Worm (Caenorhabditis elegans) whole organism, L1 larva: ENCODE results near the gene Y66D12A.19.

Source experiments
- ama-1 ChIP-seq: fragments of 150-350 bp; optimal IDR thresholded peaks from 2 replicates; lab custom pipeline; 2014
- elt-2 ChIP-seq: sonication (generic microtip); optimal IDR thresholded peaks from 2 replicates; lab custom pipeline; 2016; ENCODE audit warnings: missing genetic modification characterization, mild to moderate bottlenecking, inconsistent platforms, missing compliant biosample characterization, missing genetic modification reagents
- hlh-17 ChIP-seq: fragments of 200-800 bp; sonication (Bioruptor generic); optimal IDR thresholded peaks from 2 replicates; lab custom pipeline; 2018; ENCODE audit warnings: missing genetic modification characterization, mild to moderate bottlenecking, missing compliant biosample characterization, moderate library complexity, borderline replicate concordance
- lin-13 ChIP-seq: fragments of 150-350 bp; optimal IDR thresholded peaks from 2 replicates; lab custom pipeline; 2014; ENCODE audit warnings: missing biosample characterization, missing genetic modification reagents, missing genetic modification characterization
- lin-39 ChIP-seq: fragments of 150-350 bp; optimal IDR thresholded peaks from 2 replicates; lab custom pipeline; 2014; ENCODE audit warnings: missing biosample characterization, missing genetic modification reagents, missing genetic modification characterization
- lir-3 ChIP-seq: sonication (generic microtip); optimal IDR thresholded peaks from 2 replicates; lab custom pipeline; 2016; ENCODE audit warnings: mild to moderate bottlenecking, missing genetic modification characterization, moderate library complexity, missing compliant biosample characterization; ENCODE audit not compliant: poor library complexity
- mdl-1 ChIP-seq, 2 experiments: fragments of 150-350 bp; optimal IDR thresholded peaks; 2 replicates each; lab custom pipeline; 2014 to 2017; ENCODE audit warnings: missing biosample characterization in 2 of 2, missing genetic modification characterization in 2 of 2, inconsistent platforms in 1 of 2
- nhr-12 ChIP-seq: sonication (generic microtip); optimal IDR thresholded peaks from 2 replicates; lab custom pipeline; 2017; ENCODE audit warnings: missing biosample characterization, missing genetic modification characterization
- nhr-237 ChIP-seq: fragments of 150-350 bp; optimal IDR thresholded peaks from 2 replicates; lab custom pipeline; 2014; ENCODE audit warnings: missing biosample characterization, missing genetic modification characterization
- nhr-77 ChIP-seq: fragments of 150-350 bp; optimal IDR thresholded peaks from 2 replicates; lab custom pipeline; 2014; ENCODE audit warnings: missing biosample characterization, missing genetic modification characterization
- pqm-1 ChIP-seq: sonication (generic microtip); optimal IDR thresholded peaks from 3 replicates; lab custom pipeline; 2017; ENCODE audit warnings: missing biosample characterization, missing genetic modification characterization
- unc-30 ChIP-seq: sonication (generic microtip); optimal IDR thresholded peaks from 2 replicates; lab custom pipeline; 2017; ENCODE audit warnings: missing biosample characterization, missing genetic modification characterization

- no peak for TF ChIP-seq lin-39 (tag; lab: Kevin White, UChicago)
- no peak for TF ChIP-seq lin-13
- TF ChIP-seq hlh-17 (GFP tag; lab: Kevin White, UChicago) = no peak
- TF ChIP-seq unc-30 (tag; lab: Kevin White, UChicago) = no peak
- no peak for TF ChIP-seq nhr-77 (tag; lab: Kevin White, UChicago)
- TF ChIP-seq lir-3 (tag; lab: Kevin White, UChicago) = no peak
- no peak for TF ChIP-seq elt-2 (tag; lab: Kevin White, UChicago)
- TF ChIP-seq ama-1 (lab: Kevin White, UChicago) = no peak
- TF ChIP-seq nhr-12 (tag; lab: Kevin White, UChicago) = no peak
- no peak for TF ChIP-seq mdl-1 (tag; optimal IDR thresholded peaks at IDR 0.05; lab: Kevin White, UChicago)
- no peak for TF ChIP-seq pqm-1
- no peak for TF ChIP-seq nhr-237
Observed at ce11 chrIII:11548070-11548469, 39.2 kb downstream of the Y66D12A.19 start, which contains the start of gene Y66D12A.13.
